Worm (Caenorhabditis elegans): ENCODE data around the gene suex-2.

Gene suex-2

DNA sequence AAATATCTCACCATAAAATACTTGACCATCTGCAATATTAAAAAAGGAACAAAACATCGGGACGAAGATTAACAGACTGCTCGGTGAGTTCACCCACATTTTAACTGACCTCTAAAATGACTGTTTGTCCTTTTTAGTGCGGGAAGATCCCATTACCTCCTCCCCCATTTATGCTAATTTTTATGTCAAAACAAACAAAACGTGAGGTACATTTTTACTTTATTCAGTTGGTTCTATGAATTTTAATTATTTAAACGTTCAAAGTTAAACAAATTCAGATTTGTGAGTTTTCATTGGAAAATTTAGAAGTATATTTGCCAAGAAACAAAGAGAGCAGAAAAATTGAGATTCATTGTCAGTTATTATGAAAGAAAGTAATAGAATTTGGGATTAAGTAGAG, 34.5 kb downstream of the suex-2 start, which contains the start of gene C53D6.8:
Gene C53D6.8, minus strand, starts transcription at position 101 of the 400 bp plus-strand sequence.
- TF ChIP-seq ceh-82 (tag; optimal IDR thresholded peaks at IDR 0.05) (no peak), daf-12 (tag; optimal IDR thresholded peaks at IDR 0.05) (no peak), pha-4 (tag; optimal IDR thresholded peaks at IDR 0.05) (no peak), ztf-4 (tag; optimal IDR thresholded peaks at IDR 0.05) (no peak), fos-1 (tag; optimal IDR thresholded peaks at IDR 0.05) (no peak), ceh-9 (tag; optimal IDR thresholded peaks at IDR 0.05) (no peak), mml-1 (tag; optimal IDR thresholded peaks at IDR 0.05) (no peak), nhr-12 (tag; optimal IDR thresholded peaks at IDR 0.05) (no peak), tbx-2 (tag; optimal IDR thresholded peaks at IDR 0.05) (no peak), ama-1 (optimal IDR thresholded peaks at IDR 0.05) (no peak), fkh-2 (tag; optimal IDR thresholded peaks at IDR 0.05) (no peak), lsy-12 (tag; optimal IDR thresholded peaks at IDR 0.05) (no peak), ZK546.5 (tag; optimal IDR thresholded peaks at IDR 0.05) (no peak), egl-27 (tag; optimal IDR thresholded peaks at IDR 0.05) (no peak), nfya-1 (tag; optimal IDR thresholded peaks at IDR 0.05; ENCODE audit: insufficient read depth) (no peak), jun-1 (tag; optimal IDR thresholded peaks at IDR 0.05) (no peak)

DNA sequence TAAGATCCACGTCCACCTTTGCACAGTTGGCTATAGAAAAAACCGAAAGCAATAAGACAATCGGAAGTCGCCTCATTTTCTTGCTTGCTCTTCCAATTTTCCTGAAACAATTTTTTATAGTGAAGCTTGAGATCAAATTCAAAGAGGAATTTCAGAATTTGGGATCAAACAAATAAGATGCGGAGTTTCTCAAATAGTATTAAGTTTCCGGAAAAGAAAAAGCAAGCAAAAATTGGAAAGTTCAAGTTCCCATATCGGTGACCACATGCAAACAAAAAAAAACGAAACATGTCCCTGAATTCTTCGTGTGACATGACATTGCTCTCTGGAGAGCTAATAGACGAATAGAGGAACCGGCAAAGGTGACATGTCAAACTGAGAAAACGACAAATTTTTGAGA, 37.2 kb downstream of the suex-2 start, which contains the start of gene unc-129:
Gene unc-129, minus strand, starts transcription at position 101 of the 400 bp plus-strand sequence.
- no peak for TF ChIP-seq ceh-82 (tag; optimal IDR thresholded peaks at IDR 0.05)
- no peak for TF ChIP-seq elt-1 (tag; optimal IDR thresholded peaks at IDR 0.05)
- TF ChIP-seq unc-62 (GFP tag; optimal IDR thresholded peaks at IDR 0.05) = no peak
- TF ChIP-seq nhr-25 (tag; optimal IDR thresholded peaks at IDR 0.05) = no peak
- no peak for TF ChIP-seq mdl-1 (tag; optimal IDR thresholded peaks at IDR 0.05)
- no peak for TF ChIP-seq nhr-28 (tag; optimal IDR thresholded peaks at IDR 0.05)
- no peak for TF ChIP-seq mml-1 (tag; optimal IDR thresholded peaks at IDR 0.05)
- TF ChIP-seq nhr-23 (tag; optimal IDR thresholded peaks at IDR 0.05) = no peak
- TF ChIP-seq unc-39 (tag; optimal IDR thresholded peaks at IDR 0.05) = no peak
- no peak for TF ChIP-seq nhr-12 (tag; optimal IDR thresholded peaks at IDR 0.05)
- no peak for TF ChIP-seq aly-2 (tag; optimal IDR thresholded peaks at IDR 0.05)
- no peak for TF ChIP-seq lsy-12 (tag; optimal IDR thresholded peaks at IDR 0.05)
- no peak for TF ChIP-seq nhr-77 (tag; optimal IDR thresholded peaks at IDR 0.05)
- TF ChIP-seq R02D3.7 (tag; optimal IDR thresholded peaks at IDR 0.05) = no peak
- TF ChIP-seq ama-1 (optimal IDR thresholded peaks at IDR 0.05) = no peak
- TF ChIP-seq daf-12 (tag; optimal IDR thresholded peaks at IDR 0.05) = no peak
- no peak for TF ChIP-seq fos-1 (tag; optimal IDR thresholded peaks at IDR 0.05)
- no peak for TF ChIP-seq jun-1 (tag; optimal IDR thresholded peaks at IDR 0.05)
- no peak for TF ChIP-seq hmg-11 (tag; optimal IDR thresholded peaks at IDR 0.05)
- no peak for TF ChIP-seq nhr-11 (tag; optimal IDR thresholded peaks at IDR 0.05)

DNA sequence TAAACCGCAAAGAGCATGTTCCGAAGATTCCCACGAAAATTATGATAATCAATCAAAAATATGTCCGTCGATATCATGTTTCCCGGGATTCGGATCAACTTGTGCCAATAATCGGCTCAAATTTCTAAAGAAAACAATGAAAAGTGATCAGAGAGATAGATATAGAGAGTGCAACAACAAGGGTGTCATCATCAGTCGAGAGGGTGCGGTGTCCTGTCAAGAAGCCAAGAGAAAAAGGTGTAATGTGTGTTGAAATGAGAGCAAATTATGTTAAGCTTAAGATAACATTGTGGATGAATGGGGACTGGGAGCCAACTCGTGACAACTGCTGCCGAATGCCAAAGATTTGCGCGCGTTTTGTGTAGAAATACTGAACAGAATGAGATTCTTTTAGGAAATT, 39.9 kb downstream of the suex-2 start:
- TF ChIP-seq sea-2 (GFP tag; optimal IDR thresholded peaks at IDR 0.05) = no peak
- TF ChIP-seq hmg-11 (tag; optimal IDR thresholded peaks at IDR 0.05) = no peak
- TF ChIP-seq nhr-12 (tag; optimal IDR thresholded peaks at IDR 0.05) = no peak
- no peak for TF ChIP-seq skn-1 (tag; optimal IDR thresholded peaks at IDR 0.05)
- no peak for TF ChIP-seq fos-1 (tag; optimal IDR thresholded peaks at IDR 0.05)
- no peak for TF ChIP-seq tbx-2 (tag; optimal IDR thresholded peaks at IDR 0.05)
- no peak for TF ChIP-seq nhr-76 (tag; optimal IDR thresholded peaks at IDR 0.05)
- TF ChIP-seq daf-12 (tag; optimal IDR thresholded peaks at IDR 0.05) = no peak
- no peak for TF ChIP-seq nhr-77 (tag; optimal IDR thresholded peaks at IDR 0.05)
- TF ChIP-seq nhr-11 (tag; optimal IDR thresholded peaks at IDR 0.05) = no peak
- no peak for TF ChIP-seq eor-1 (tag; optimal IDR thresholded peaks at IDR 0.05)
- TF ChIP-seq zag-1 (tag; optimal IDR thresholded peaks at IDR 0.05) = no peak
- no peak for TF ChIP-seq elt-3 (tag; optimal IDR thresholded peaks at IDR 0.05)

DNA sequence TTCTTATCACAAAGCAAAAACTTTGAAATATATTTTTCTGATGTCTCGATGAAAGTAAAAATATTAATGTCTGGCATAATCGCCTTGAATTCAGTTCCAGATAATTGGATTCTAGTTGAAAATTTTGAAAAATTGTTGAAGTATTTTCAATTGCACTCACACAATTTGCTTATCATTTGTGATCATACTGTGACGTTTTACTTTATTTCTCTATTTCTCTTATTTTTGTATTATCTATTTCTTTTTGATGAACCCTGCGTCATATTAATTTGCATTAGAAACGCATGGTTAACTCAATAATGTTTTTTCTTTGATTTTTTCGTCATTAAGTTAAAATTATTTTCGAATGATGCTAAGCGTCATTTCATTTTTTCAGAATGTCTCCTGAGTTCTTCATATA, 42.2 kb downstream of the suex-2 start, which contains the start of gene C53D6.11:
Gene C53D6.11, plus strand, starts transcription at position 328 of the 400 bp plus-strand sequence.
- TF ChIP-seq elt-2 (tag; optimal IDR thresholded peaks at IDR 0.05) (peak; percentile 67), pha-4 (tag; optimal IDR thresholded peaks at IDR 0.05) (peak; percentile 30), ceh-9 (tag; optimal IDR thresholded peaks at IDR 0.05) (no peak), pqm-1 (tag; optimal IDR thresholded peaks at IDR 0.05) (peak; percentile 13), egl-27 (tag; optimal IDR thresholded peaks at IDR 0.05) (no peak), fos-1 (tag; optimal IDR thresholded peaks at IDR 0.05) (no peak)

All from whole organism, L3 larva.